Worm (Caenorhabditis elegans): ENCODE data around the gene F48C5.2.

DNA sequence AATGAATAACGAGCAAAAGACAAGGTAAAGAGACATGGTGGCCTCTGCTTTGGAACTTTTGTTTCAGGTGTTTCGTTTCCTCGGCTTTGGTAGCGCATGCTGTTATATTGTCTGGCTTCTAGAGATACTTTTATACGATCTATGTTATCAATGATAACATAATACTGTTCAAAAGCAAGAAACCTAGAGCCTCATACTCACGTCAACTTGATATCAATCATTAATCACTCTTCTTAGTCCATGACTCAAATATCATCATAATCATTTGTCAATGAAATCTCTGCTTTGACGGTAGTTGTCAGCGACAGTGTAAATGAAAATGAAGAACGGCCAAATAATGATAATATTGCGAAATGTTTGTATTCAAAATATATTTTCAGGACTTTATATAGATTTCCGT, 3.9 kb downstream of the F48C5.2 start:
- TF ChIP-seq dve-1 (tag; optimal IDR thresholded peaks at IDR 0.05): no peak
- TF ChIP-seq unc-3 (GFP tag; conservative IDR thresholded peaks at IDR 0.05): no peak
- TF ChIP-seq unc-3 (tag; optimal IDR thresholded peaks at IDR 0.05): no peak

All from whole organism, late embryonic.